Worm (Caenorhabditis elegans) whole organism, L1 larva: ENCODE measurements around the gene C14A4.12.

Experiments used
- C16A3.4 ChIP-seq: fragments of 150-350 bp; optimal IDR thresholded peaks from 2 replicates; lab custom pipeline; 2014; ENCODE audit warnings: missing biosample characterization, missing genetic modification characterization
- C34B4.2 ChIP-seq: sonication (generic microtip); optimal IDR thresholded peaks from 2 replicates; lab custom pipeline; 2017; ENCODE audit warnings: mild to moderate bottlenecking, missing genetic modification characterization, missing compliant biosample characterization
- Y116A8C.19 ChIP-seq: sonication (generic microtip); optimal IDR thresholded peaks from 2 replicates; lab custom pipeline; 2016; ENCODE audit warnings: missing compliant biosample characterization, missing genetic modification characterization, borderline replicate concordance
- alr-1 ChIP-seq: fragments of 200-800 bp; sonication (Bioruptor generic); optimal IDR thresholded peaks from 2 replicates; lab custom pipeline; 2018; ENCODE audit warnings: borderline replicate concordance, mild to moderate bottlenecking, missing genetic modification characterization, missing compliant biosample characterization
- aly-2 ChIP-seq: fragments of 150-350 bp; optimal IDR thresholded peaks from 2 replicates; lab custom pipeline; 2014; ENCODE audit warnings: missing biosample characterization, missing genetic modification characterization
- ama-1 ChIP-seq: fragments of 150-350 bp; optimal IDR thresholded peaks from 2 replicates; lab custom pipeline; 2014
- blmp-1 ChIP-seq: fragments of 150-350 bp; optimal IDR thresholded peaks from 2 replicates; lab custom pipeline; 2014; ENCODE audit warnings: missing biosample characterization, missing genetic modification characterization
- ceh-82 ChIP-seq, 3 experiments: fragments of 150-350 bp in 1 of 3; sonication (generic microtip) in 2 of 3; optimal IDR thresholded peaks; 2 replicates each; lab custom pipeline; 2014 to 2017; ENCODE audit warnings: missing biosample characterization in 3 of 3, missing genetic modification characterization in 3 of 3
- ceh-88 ChIP-seq: fragments of 200-800 bp; sonication (Bioruptor generic); IDR thresholded peaks from 2 replicates; pipeline ENCODE4 v1.3.6; 2022; ENCODE audit warnings: missing genetic modification characterization, missing compliant biosample characterization
- ceh-90 ChIP-seq: sonication (generic microtip); optimal IDR thresholded peaks from 2 replicates; lab custom pipeline; 2016; ENCODE audit warnings: missing genetic modification characterization, missing compliant biosample characterization
- ces-1 ChIP-seq: fragments of 150-350 bp; optimal IDR thresholded peaks from 2 replicates; lab custom pipeline; 2014; ENCODE audit warnings: missing biosample characterization, missing genetic modification reagents, missing genetic modification characterization
- dpl-1 ChIP-seq, 3 experiments: fragments of 150-350 bp in 2 of 3; sonication (generic microtip) in 1 of 3; optimal IDR thresholded peaks; 2 replicates each; lab custom pipeline; 2014 to 2017; ENCODE audit warnings: missing biosample characterization in 3 of 3, missing genetic modification characterization in 3 of 3, missing genetic modification reagents in 3 of 3
- efl-1 ChIP-seq, 4 experiments: fragments of 150-350 bp; optimal IDR thresholded peaks in 3 of 4; peaks in 1 of 4; 1 replicate in 1 of 4; 2 replicates in 3 of 4; lab custom pipeline; 2014; ENCODE audit warnings: missing biosample characterization in 2 of 4, missing genetic modification characterization in 2 of 4, missing genetic modification reagents in 2 of 4
- egl-13 ChIP-seq: sonication (generic microtip); optimal IDR thresholded peaks from 2 replicates; lab custom pipeline; 2016; ENCODE audit warnings: missing genotype, missing genetic modification reagents, missing genetic modification characterization, missing compliant biosample characterization
- elt-2 ChIP-seq: sonication (generic microtip); optimal IDR thresholded peaks from 2 replicates; lab custom pipeline; 2016; ENCODE audit warnings: missing genetic modification characterization, mild to moderate bottlenecking, inconsistent platforms, missing compliant biosample characterization, missing genetic modification reagents
- elt-3 ChIP-seq, 6 experiments: fragments of 150-350 bp in 1 of 6; sonication (generic microtip); optimal IDR thresholded peaks; 2 replicates each; lab custom pipeline; 2017 to 2018; ENCODE audit warnings: missing biosample characterization in 6 of 6, missing genetic modification characterization in 6 of 6, inconsistent platforms in 1 of 6
- ets-5 ChIP-seq: fragments of 200-800 bp; sonication (Bioruptor generic); IDR thresholded peaks from 2 replicates; pipeline ENCODE4 v1.3.6; 2022; ENCODE audit warnings: missing genetic modification characterization, missing compliant biosample characterization
- fkh-10 ChIP-seq: sonication (generic microtip); optimal IDR thresholded peaks from 2 replicates; lab custom pipeline; 2017; ENCODE audit warnings: missing biosample characterization, missing genetic modification reagents, missing genetic modification characterization
- fkh-4 ChIP-seq: sonication (generic microtip); optimal IDR thresholded peaks from 2 replicates; lab custom pipeline; 2016; ENCODE audit warnings: missing compliant biosample characterization, missing genetic modification characterization, borderline replicate concordance
- fkh-8 ChIP-seq: sonication (generic microtip); optimal IDR thresholded peaks from 2 replicates; lab custom pipeline; 2016; ENCODE audit warnings: mild to moderate bottlenecking, missing genetic modification characterization, missing compliant biosample characterization
- hlh-17 ChIP-seq: fragments of 200-800 bp; sonication (Bioruptor generic); optimal IDR thresholded peaks from 2 replicates; lab custom pipeline; 2018; ENCODE audit warnings: missing genetic modification characterization, mild to moderate bottlenecking, missing compliant biosample characterization, moderate library complexity, borderline replicate concordance
- hpl-2 ChIP-seq: fragments of 150-350 bp; optimal IDR thresholded peaks from 2 replicates; lab custom pipeline; 2014; ENCODE audit warnings: missing biosample characterization, missing genetic modification reagents, missing genetic modification characterization
- irx-1 ChIP-seq: sonication (generic microtip); optimal IDR thresholded peaks from 2 replicates; lab custom pipeline; 2016; ENCODE audit warnings: missing genetic modification characterization, missing compliant biosample characterization
- jun-1 ChIP-seq: fragments of 150-350 bp; optimal IDR thresholded peaks from 2 replicates; lab custom pipeline; 2014; ENCODE audit warnings: missing biosample characterization, missing genetic modification reagents, missing genetic modification characterization
- lin-35 ChIP-seq, 2 experiments: fragments of 150-350 bp; optimal IDR thresholded peaks; 2 replicates each; lab custom pipeline; 2014; ENCODE audit warnings: missing biosample characterization in 2 of 2, missing genetic modification characterization in 2 of 2, missing genetic modification reagents in 2 of 2
- lin-39 ChIP-seq: fragments of 150-350 bp; optimal IDR thresholded peaks from 2 replicates; lab custom pipeline; 2014; ENCODE audit warnings: missing biosample characterization, missing genetic modification reagents, missing genetic modification characterization
- lsy-2 ChIP-seq, 2 experiments: fragments of 150-350 bp; optimal IDR thresholded peaks; 2 replicates each; lab custom pipeline; 2014; ENCODE audit warnings: missing biosample characterization in 2 of 2, missing genetic modification characterization in 2 of 2
- mep-1 ChIP-seq: fragments of 150-350 bp; optimal IDR thresholded peaks from 2 replicates; lab custom pipeline; 2014; ENCODE audit warnings: missing biosample characterization, missing genetic modification characterization
- nhr-11 ChIP-seq: fragments of 150-350 bp; optimal IDR thresholded peaks from 2 replicates; lab custom pipeline; 2014; ENCODE audit warnings: missing biosample characterization, missing genetic modification characterization
- nhr-12 ChIP-seq: sonication (generic microtip); optimal IDR thresholded peaks from 2 replicates; lab custom pipeline; 2017; ENCODE audit warnings: missing biosample characterization, missing genetic modification characterization
- nhr-71 ChIP-seq: sonication (generic microtip); optimal IDR thresholded peaks from 2 replicates; lab custom pipeline; 2016; ENCODE audit warnings: mild to moderate bottlenecking, missing genetic modification characterization, moderate library complexity, missing compliant biosample characterization
- nhr-77 ChIP-seq: fragments of 150-350 bp; optimal IDR thresholded peaks from 2 replicates; lab custom pipeline; 2014; ENCODE audit warnings: missing biosample characterization, missing genetic modification characterization
- nhr-84 ChIP-seq: sonication (generic microtip); optimal IDR thresholded peaks from 2 replicates; lab custom pipeline; 2017; ENCODE audit warnings: missing biosample characterization, missing genetic modification characterization
- nhr-85 ChIP-seq: sonication (generic microtip); peaks from one replicate; lab custom pipeline; 2016; ENCODE audit warnings: missing genetic modification characterization, inconsistent platforms, missing compliant biosample characterization
- nhr-90 ChIP-seq: sonication (generic microtip); optimal IDR thresholded peaks from 2 replicates; lab custom pipeline; 2016; ENCODE audit warnings: mild to moderate bottlenecking, missing genetic modification characterization, missing compliant biosample characterization; ENCODE audit not compliant: poor library complexity
- pax-3 ChIP-seq: fragments of 200-800 bp; sonication (Bioruptor generic); optimal IDR thresholded peaks from 2 replicates; lab custom pipeline; 2018; ENCODE audit warnings: mild to moderate bottlenecking, missing genetic modification characterization, moderate library complexity, missing compliant biosample characterization
- rnt-1 ChIP-seq: sonication (generic microtip); optimal IDR thresholded peaks from 2 replicates; lab custom pipeline; 2016; ENCODE audit warnings: mild to moderate bottlenecking, missing genetic modification characterization, moderate library complexity, missing compliant biosample characterization
- skn-1 ChIP-seq: fragments of 150-350 bp; optimal IDR thresholded peaks from 2 replicates; lab custom pipeline; 2014; ENCODE audit warnings: missing biosample characterization, missing genetic modification characterization
- snpc-4 ChIP-seq: fragments of 150-350 bp; optimal IDR thresholded peaks from 2 replicates; lab custom pipeline; 2014; ENCODE audit warnings: missing biosample characterization, missing genetic modification characterization
- snu-23 ChIP-seq: sonication (generic microtip); optimal IDR thresholded peaks from 2 replicates; lab custom pipeline; 2016; ENCODE audit warnings: missing genetic modification characterization, missing compliant biosample characterization
- sptf-1 ChIP-seq: fragments of 150-350 bp; optimal IDR thresholded peaks from 2 replicates; lab custom pipeline; 2014; ENCODE audit warnings: missing biosample characterization, missing genetic modification characterization
- tbx-2 ChIP-seq: sonication (generic microtip); optimal IDR thresholded peaks from 2 replicates; lab custom pipeline; 2016; ENCODE audit warnings: missing genetic modification characterization, missing compliant biosample characterization
- tlp-1 ChIP-seq: fragments of 150-350 bp; optimal IDR thresholded peaks from 2 replicates; lab custom pipeline; 2014; ENCODE audit warnings: missing biosample characterization, missing genetic modification characterization
- unc-30 ChIP-seq: sonication (generic microtip); optimal IDR thresholded peaks from 2 replicates; lab custom pipeline; 2017; ENCODE audit warnings: missing biosample characterization, missing genetic modification characterization
- unc-62 ChIP-seq: fragments of 150-350 bp; optimal IDR thresholded peaks from 2 replicates; lab custom pipeline; 2014; ENCODE audit warnings: missing biosample characterization, missing genetic modification reagents, missing genetic modification characterization
- unc-86 ChIP-seq: sonication (generic microtip); optimal IDR thresholded peaks from 2 replicates; lab custom pipeline; 2016; ENCODE audit warnings: missing genetic modification characterization, missing compliant biosample characterization
- ztf-11 ChIP-seq, 2 experiments: sonication (generic microtip); optimal IDR thresholded peaks; 2 replicates each; lab custom pipeline; 2016 to 2017; ENCODE audit warnings: missing genetic modification characterization in 2 of 2, missing biosample characterization in 1 of 2, missing compliant biosample characterization in 1 of 2
- ztf-4 ChIP-seq: fragments of 150-350 bp; optimal IDR thresholded peaks from 2 replicates; lab custom pipeline; 2014; ENCODE audit warnings: missing biosample characterization, missing genetic modification characterization

Gene C14A4.12

ce11 chrII:10661448-10662064 is 48.7 kb downstream of the C14A4.12 start:
- TF ChIP-seq blmp-1 (tag; lab: Kevin White, UChicago) (peak; percentile 14), tlp-1 (no peak), ets-5 (GFP tag; lab: Robert Waterston, UW) (0 out of 2 replicates have a peak, but pooled peaks have one; percentile 67), unc-86 (no peak)

- TF ChIP-seq efl-1 (optimal IDR thresholded peaks at IDR 0.05; lab: Kevin White, UChicago) (no peak), efl-1 (GFP tag; optimal IDR thresholded peaks at IDR 0.05 in 1 of 2; lab: Kevin White, UChicago) (peak in 1 of 2 experiments; percentile 75), unc-86 (no peak)
Observed at ce11 chrII:10662279-10662678, 49.4 kb downstream of the C14A4.12 start.

ce11 chrII:10662698-10663097 is 49.9 kb downstream of the C14A4.12 start, which contains the start of gene D2089.8:
D2089.8 (minus strand) TSS chrII:10662781.
- TF ChIP-seq elt-2 (tag; lab: Kevin White, UChicago), result no peak
- no peak for TF ChIP-seq sptf-1 (tag; lab: Kevin White, UChicago)
- no peak for TF ChIP-seq ztf-11 (tag; optimal IDR thresholded peaks at IDR 0.05; lab: Kevin White, UChicago)
- TF ChIP-seq ces-1 (GFP tag; lab: Kevin White, UChicago), result no peak
- TF ChIP-seq egl-13 (tag; lab: Kevin White, UChicago), result no peak
- peak in 1 of 2 experiments; percentile 21 for TF ChIP-seq efl-1 (optimal IDR thresholded peaks at IDR 0.05; lab: Kevin White, UChicago)
- TF ChIP-seq efl-1 (GFP tag; optimal IDR thresholded peaks at IDR 0.05 in 1 of 2; lab: Kevin White, UChicago), result peak; percentile 19 to 39
- no peak for TF ChIP-seq hpl-2 (GFP tag; lab: Kevin White, UChicago)
- TF ChIP-seq lsy-2 (tag; optimal IDR thresholded peaks at IDR 0.05; lab: Kevin White, UChicago), result peak in 1 of 2 experiments; percentile 48
- no peak for TF ChIP-seq skn-1 (tag; lab: Kevin White, UChicago)
- TF ChIP-seq pax-3 (tag; lab: Kevin White, UChicago), result no peak
- TF ChIP-seq hlh-17 (GFP tag; lab: Kevin White, UChicago), result no peak
- TF ChIP-seq dpl-1 (GFP tag; optimal IDR thresholded peaks at IDR 0.05; lab: Kevin White, UChicago), result peak in 2 of 3 experiments; percentile 9 to 55
- TF ChIP-seq alr-1, result no peak
- TF ChIP-seq nhr-77 (tag; lab: Kevin White, UChicago), result no peak
- no peak for TF ChIP-seq ama-1 (lab: Kevin White, UChicago)
- no peak for TF ChIP-seq unc-62
- TF ChIP-seq fkh-4 (tag; lab: Kevin White, UChicago), result no peak
- TF ChIP-seq jun-1, result no peak
- TF ChIP-seq snpc-4 (tag; lab: Kevin White, UChicago), result no peak
- no peak for TF ChIP-seq rnt-1 (tag; lab: Kevin White, UChicago)
- TF ChIP-seq lin-35 (GFP tag; optimal IDR thresholded peaks at IDR 0.05; lab: Kevin White, UChicago), result peak in 1 of 2 experiments; percentile 43
- TF ChIP-seq lin-39 (tag; lab: Kevin White, UChicago), result no peak
- no peak for TF ChIP-seq ceh-82 (tag; optimal IDR thresholded peaks at IDR 0.05; lab: Kevin White, UChicago)
- no peak for TF ChIP-seq unc-30 (tag; lab: Kevin White, UChicago)
- no peak for TF ChIP-seq nhr-12
- TF ChIP-seq tlp-1, result no peak
- TF ChIP-seq ceh-88, result no peak
- TF ChIP-seq mep-1 (tag; lab: Kevin White, UChicago), result peak; percentile 38
- peak; percentile 12 for TF ChIP-seq C16A3.4 (tag; lab: Kevin White, UChicago)
- no peak for TF ChIP-seq nhr-85 (tag; lab: Kevin White, UChicago)
- TF ChIP-seq tbx-2 (tag; lab: Kevin White, UChicago), result no peak
- no peak for TF ChIP-seq Y116A8C.19
- TF ChIP-seq snu-23 (GFP tag; lab: Kevin White, UChicago), result no peak
- TF ChIP-seq ets-5 (GFP tag; lab: Robert Waterston, UW), result no peak
- no peak for TF ChIP-seq elt-3 (tag; optimal IDR thresholded peaks at IDR 0.05; lab: Kevin White, UChicago)
- no peak for TF ChIP-seq nhr-11 (tag; lab: Kevin White, UChicago)
- TF ChIP-seq aly-2 (tag; lab: Kevin White, UChicago), result no peak
- no peak for TF ChIP-seq nhr-84 (tag; lab: Kevin White, UChicago)
- TF ChIP-seq nhr-71 (tag; lab: Kevin White, UChicago), result no peak
- TF ChIP-seq irx-1 (tag; lab: Kevin White, UChicago), result no peak
- no peak for TF ChIP-seq nhr-90 (tag; lab: Kevin White, UChicago)
- TF ChIP-seq ztf-4, result no peak
- no peak for TF ChIP-seq fkh-10
- no peak for TF ChIP-seq ceh-90
- no peak for TF ChIP-seq C34B4.2 (tag; lab: Kevin White, UChicago)
- TF ChIP-seq fkh-8 (tag; lab: Kevin White, UChicago), result no peak
